Worm (Caenorhabditis elegans): Measurements from ENCODE around the gene mtrr-1.

The mtrr-1 gene

ce11 chrII:9274734-9275133, 11.0 kb upstream of the mtrr-1 start:
- TF ChIP-seq aly-2 (tag; optimal IDR thresholded peaks at IDR 0.05) (peak; percentile 31), pag-3 (tag; optimal IDR thresholded peaks at IDR 0.05; ENCODE audit: borderline replicate concordance, insufficient read depth) (no peak), mep-1 (tag; optimal IDR thresholded peaks at IDR 0.05) (peak; percentile 2)

ce11 chrII:9275173-9275572, 10.6 kb upstream of the mtrr-1 start:
- TF ChIP-seq pag-3 (tag; optimal IDR thresholded peaks at IDR 0.05; ENCODE audit: borderline replicate concordance, insufficient read depth), result no peak
- peak; percentile 43 for TF ChIP-seq nhr-85 (tag)

DNA sequence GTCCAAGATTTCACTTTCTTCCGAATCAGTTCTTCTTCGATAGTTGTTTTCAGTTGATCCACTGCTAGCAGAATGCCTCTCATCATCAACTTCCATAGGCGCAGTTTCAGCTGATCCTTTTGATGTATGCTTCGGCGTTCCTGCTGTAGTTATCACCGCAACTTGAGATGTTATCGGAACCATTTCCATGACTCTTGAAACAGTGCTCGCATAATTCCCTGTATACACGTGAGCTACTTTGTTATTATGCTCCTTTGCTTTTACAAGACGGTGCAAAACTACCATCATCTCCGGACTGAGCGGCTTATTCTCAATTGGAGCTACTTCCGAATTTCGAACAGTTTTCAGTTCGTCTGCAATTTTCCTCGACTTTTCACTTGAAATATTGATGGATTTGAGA, 8.6 kb upstream of the mtrr-1 start:
- TF ChIP-seq ceh-63 (GFP tag; optimal IDR thresholded peaks at IDR 0.05), result no peak
- no peak for TF ChIP-seq efl-1 (optimal IDR thresholded peaks at IDR 0.05)
- TF ChIP-seq efl-1 (GFP tag; optimal IDR thresholded peaks at IDR 0.05 in 1 of 2), result peak in 1 of 2 experiments; percentile 91
- TF ChIP-seq C16A3.4 (tag; optimal IDR thresholded peaks at IDR 0.05), result no peak

- TF ChIP-seq grh-1 (GFP tag; IDR thresholded peaks at IDR 0.05), result no peak
- peak; percentile 95 for TF ChIP-seq hlh-4 (tag; optimal IDR thresholded peaks at IDR 0.05)
Observed at ce11 chrII:9279016-9279415, 6.8 kb upstream of the mtrr-1 start.

DNA sequence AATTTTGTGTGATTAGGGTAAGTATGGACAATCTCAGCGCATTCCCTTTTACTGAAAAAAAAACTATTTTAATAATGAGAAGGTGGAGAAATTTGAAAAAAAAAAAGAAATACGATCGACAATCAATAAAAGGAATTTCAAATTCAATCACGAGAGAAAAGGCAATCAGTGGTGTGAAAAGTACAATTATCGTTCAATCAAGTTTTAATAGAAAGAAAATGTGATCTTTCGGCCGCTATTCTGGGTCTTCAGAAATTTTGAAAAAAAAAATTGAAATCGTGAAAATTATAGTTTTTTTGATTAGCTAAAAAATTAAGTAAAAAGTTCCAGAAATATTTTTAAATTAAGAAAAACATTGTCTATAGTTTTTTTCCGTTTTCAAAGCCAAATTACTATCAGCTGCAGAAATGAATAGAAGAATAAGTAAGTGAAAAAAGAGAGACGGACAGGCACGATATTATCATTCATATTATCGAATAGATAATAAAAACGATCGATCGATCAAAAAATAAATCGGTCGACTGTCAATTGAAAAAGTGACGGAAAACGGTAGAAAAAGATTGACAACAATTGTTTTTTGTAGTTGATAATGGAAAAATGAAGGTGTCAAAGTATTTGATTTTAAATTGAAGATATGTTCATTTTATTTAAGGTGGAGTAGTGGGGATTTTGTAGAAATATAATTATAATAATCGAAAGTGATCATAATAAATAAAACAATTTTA, 5.6 kb upstream of the mtrr-1 start, which contains the start of gene gldi-3:
Gene gldi-3 (minus strand): TSS at position 51 of the 725 bp plus-strand sequence.
- TF ChIP-seq lin-35 (GFP tag; optimal IDR thresholded peaks at IDR 0.05) (peak in 1 of 2 experiments; percentile 12), ceh-82 (tag; optimal IDR thresholded peaks at IDR 0.05) (no peak), elt-2 (tag; optimal IDR thresholded peaks at IDR 0.05) (no peak), blmp-1 (tag; optimal IDR thresholded peaks at IDR 0.05) (peak; percentile 6), nhr-20 (tag; optimal IDR thresholded peaks at IDR 0.05) (peak; percentile 14), elt-3 (tag; optimal IDR thresholded peaks at IDR 0.05) (peak in 1 of 6 experiments; percentile 35), ztf-4 (tag; optimal IDR thresholded peaks at IDR 0.05) (no peak), rnt-1 (tag; optimal IDR thresholded peaks at IDR 0.05) (no peak), efl-1 (optimal IDR thresholded peaks at IDR 0.05) (no peak), efl-1 (GFP tag; optimal IDR thresholded peaks at IDR 0.05 in 1 of 2) (peak in 1 of 2 experiments; percentile 46)

ce11 chrII:9280846-9281245, 4.9 kb upstream of the mtrr-1 start:
- TF ChIP-seq fkh-4 (tag; optimal IDR thresholded peaks at IDR 0.05; ENCODE audit: borderline replicate concordance), result no peak
- no peak for TF ChIP-seq nhr-85 (tag)
- no peak for TF ChIP-seq ama-1 (optimal IDR thresholded peaks at IDR 0.05)
- TF ChIP-seq efl-1 (optimal IDR thresholded peaks at IDR 0.05), result no peak
- peak in 1 of 2 experiments; percentile 46 for TF ChIP-seq efl-1 (GFP tag; optimal IDR thresholded peaks at IDR 0.05 in 1 of 2)
- TF ChIP-seq lin-35 (GFP tag; optimal IDR thresholded peaks at IDR 0.05), result no peak

- peak; percentile 33 for TF ChIP-seq unc-130 (tag; optimal IDR thresholded peaks at IDR 0.05)
- TF ChIP-seq lin-14 (GFP tag; optimal IDR thresholded peaks at IDR 0.05), result peak; percentile 92
- TF ChIP-seq egl-13 (tag; optimal IDR thresholded peaks at IDR 0.05), result no peak
- peak; percentile 50 for TF ChIP-seq nhr-85 (tag)
- TF ChIP-seq lsy-2 (tag; optimal IDR thresholded peaks at IDR 0.05), result peak; percentile 26 to 71
- no peak for TF ChIP-seq unc-86 (tag; optimal IDR thresholded peaks at IDR 0.05)
- TF ChIP-seq nhr-77 (tag; optimal IDR thresholded peaks at IDR 0.05), result peak; percentile 40
- TF ChIP-seq nhr-19 (GFP tag; conservative IDR thresholded peaks at IDR 0.05), result peak; percentile 25
- TF ChIP-seq rnt-1 (tag; optimal IDR thresholded peaks at IDR 0.05), result peak; percentile 36
- TF ChIP-seq mep-1 (tag; optimal IDR thresholded peaks at IDR 0.05), result peak; percentile 57
- TF ChIP-seq snpc-4 (tag; optimal IDR thresholded peaks at IDR 0.05), result peak; percentile 28
- peak in 2 of 3 experiments; percentile 10 to 61 for TF ChIP-seq ceh-82 (tag; optimal IDR thresholded peaks at IDR 0.05)
- peak in 1 of 2 experiments; percentile 20 for TF ChIP-seq efl-1 (optimal IDR thresholded peaks at IDR 0.05)
- TF ChIP-seq efl-1 (GFP tag; optimal IDR thresholded peaks at IDR 0.05 in 1 of 2), result no peak
- TF ChIP-seq ets-5 (GFP tag; IDR thresholded peaks at IDR 0.05), result no peak
- no peak for TF ChIP-seq nhr-11 (tag; optimal IDR thresholded peaks at IDR 0.05)
- peak in 1 of 3 experiments; percentile 3 for TF ChIP-seq dpl-1 (GFP tag; optimal IDR thresholded peaks at IDR 0.05)
- peak; percentile 4 for TF ChIP-seq nhr-47 (tag; optimal IDR thresholded peaks at IDR 0.05)
- TF ChIP-seq snu-23 (GFP tag; optimal IDR thresholded peaks at IDR 0.05), result peak; percentile 23
- peak; percentile 68 for TF ChIP-seq skn-1 (tag; optimal IDR thresholded peaks at IDR 0.05)
- no peak for TF ChIP-seq ztf-4 (tag; optimal IDR thresholded peaks at IDR 0.05)
- peak; percentile 27 for TF ChIP-seq swsn-7 (tag; optimal IDR thresholded peaks at IDR 0.05)
- peak; percentile 60 for TF ChIP-seq zip-4 (GFP tag; optimal IDR thresholded peaks at IDR 0.05)
- peak; percentile 75 for TF ChIP-seq blmp-1 (tag; optimal IDR thresholded peaks at IDR 0.05)
- peak in 1 of 6 experiments; percentile 23 for TF ChIP-seq elt-3 (tag; optimal IDR thresholded peaks at IDR 0.05)
Observed at ce11 chrII:9281595-9281994, 4.2 kb upstream of the mtrr-1 start.

Measured in whole organism, L1 larva.